Fruit fly (Drosophila melanogaster) whole organism, wandering third instar larva: ENCODE results near the gene CG32812.

Source experiments
- HLH106 ChIP-seq: fragments of 200-800 bp; optimal IDR thresholded peaks from 3 replicates; lab custom pipeline; 2019; ENCODE audit warnings: missing biosample characterization, mild to moderate bottlenecking, missing genetic modification characterization, moderate library complexity
- br ChIP-seq: fragments of 200-800 bp; sonication (Bioruptor generic); optimal IDR thresholded peaks from 2 replicates; lab custom pipeline; 2016; ENCODE audit warnings: missing biosample characterization, missing genetic modification characterization
- jim ChIP-seq: fragments of 175-275, 200-325 bp; sonication (Bioruptor generic); optimal IDR thresholded peaks from 2 replicates; lab custom pipeline; 2016; ENCODE audit warnings: missing biosample characterization, mild to moderate bottlenecking, missing genetic modification characterization
- lola ChIP-seq: fragments of >200 bp; optimal IDR thresholded peaks from 2 replicates; lab custom pipeline; 2017; ENCODE audit warnings: missing biosample characterization, missing genetic modification characterization

dm6 chrX:1282433-1282832 is 4.7 kb upstream of the CG32812 start:
- TF ChIP-seq HLH106 (no peak), br (no peak), lola (GFP tag; lab: Kevin White, UChicago) (no peak), jim (GFP tag; lab: Kevin White, UChicago) (no peak)
